Worm (Caenorhabditis elegans): ENCODE data around the gene F15E6.9.

ce11 chrIV:4277694-4278093, 21.2 kb downstream of the F15E6.9 start, which contains the start of gene nhr-78:
- no peak for TF ChIP-seq snpc-4 (tag; optimal IDR thresholded peaks at IDR 0.05)
- TF ChIP-seq mep-1 (tag; optimal IDR thresholded peaks at IDR 0.05) = no peak
- no peak for TF ChIP-seq elt-3 (tag; optimal IDR thresholded peaks at IDR 0.05)
- no peak for TF ChIP-seq nhr-12 (tag; optimal IDR thresholded peaks at IDR 0.05)
- TF ChIP-seq mab-5 (tag; optimal IDR thresholded peaks at IDR 0.05) = no peak
- TF ChIP-seq nhr-28 (tag; optimal IDR thresholded peaks at IDR 0.05) = no peak
- TF ChIP-seq lsy-2 (tag; optimal IDR thresholded peaks at IDR 0.05) = no peak

All from whole organism, mixed stage, embryonic.